Fruit fly (Drosophila melanogaster): ENCODE results near the gene Or85f.
A peak's percentile ranks its signal among the peaks of the same experiment; 100 is the strongest.

The Or85f gene

dm6 chr3R:9419300-9419652 lies 21.3 kb downstream of the Or85f start:
- TF ChIP-seq Snoo (tag; optimal IDR thresholded peaks at IDR 0.05) (no peak), fd96Ca (GFP tag; IDR thresholded peaks at IDR 0.05) (no peak), Ets98B (GFP tag; IDR thresholded peaks at IDR 0.05) (no peak), CG13204 (GFP tag; optimal IDR thresholded peaks at IDR 0.05) (peak; percentile 8), CG4496 (GFP tag; IDR thresholded peaks at IDR 0.05) (no peak), CG10348 (GFP tag; IDR thresholded peaks at IDR 0.05) (no peak), CG32121 (GFP tag; IDR thresholded peaks at IDR 0.05) (no peak), Pif1B (GFP tag; optimal IDR thresholded peaks at IDR 0.05) (peak; percentile 2), CG9948 (tag; optimal IDR thresholded peaks at IDR 0.05) (no peak), Pif1A (GFP tag; optimal IDR thresholded peaks at IDR 0.05) (peak; percentile 34), CG17806 (tag; optimal IDR thresholded peaks at IDR 0.05) (no peak)

dm6 chr3R:9420439-9421234 lies 22.6 kb downstream of the Or85f start:
- TF ChIP-seq Snoo (tag; optimal IDR thresholded peaks at IDR 0.05) (no peak), CG4496 (GFP tag; IDR thresholded peaks at IDR 0.05) (peak; percentile 81), CG9948 (tag; optimal IDR thresholded peaks at IDR 0.05) (peak; percentile 33), CG8301 (tag; optimal IDR thresholded peaks at IDR 0.05) (peak; percentile 46), fd96Ca (GFP tag; IDR thresholded peaks at IDR 0.05) (peak; percentile 76), CG8159 (tag; optimal IDR thresholded peaks at IDR 0.05) (peak; percentile 46), CG32121 (GFP tag; IDR thresholded peaks at IDR 0.05) (peak; percentile 76), rn (GFP tag; IDR thresholded peaks at IDR 0.05) (no peak), gl (tag; optimal IDR thresholded peaks at IDR 0.05) (no peak), CG17806 (tag; optimal IDR thresholded peaks at IDR 0.05) (peak; percentile 12), CG15710 (tag; optimal IDR thresholded peaks at IDR 0.05) (no peak), Ets98B (GFP tag; IDR thresholded peaks at IDR 0.05) (peak; percentile 65; the same call in 1 of the 2 replicates), CG14655 (GFP tag; optimal IDR thresholded peaks at IDR 0.05) (peak; percentile 46), Pif1B (GFP tag; optimal IDR thresholded peaks at IDR 0.05) (peak; percentile 2), Pif1A (GFP tag; optimal IDR thresholded peaks at IDR 0.05) (no peak), D1 (tag; optimal IDR thresholded peaks at IDR 0.05) (no peak), CG10348 (GFP tag; IDR thresholded peaks at IDR 0.05) (peak; percentile 50; the same call in 1 of the 2 replicates)

- TF ChIP-seq CG12605 (GFP tag; IDR thresholded peaks at IDR 0.05) (no peak), CG10348 (GFP tag; IDR thresholded peaks at IDR 0.05) (no peak), CG15710 (tag; optimal IDR thresholded peaks at IDR 0.05) (no peak), Ets98B (GFP tag; IDR thresholded peaks at IDR 0.05) (no peak), CG34367 (tag; optimal IDR thresholded peaks at IDR 0.05) (no peak), CG9948 (tag; optimal IDR thresholded peaks at IDR 0.05) (no peak), CG17806 (tag; optimal IDR thresholded peaks at IDR 0.05) (no peak), fd96Ca (GFP tag; IDR thresholded peaks at IDR 0.05) (no peak), CG8159 (tag; optimal IDR thresholded peaks at IDR 0.05) (no peak), CG8301 (tag; optimal IDR thresholded peaks at IDR 0.05) (no peak), CG13204 (GFP tag; optimal IDR thresholded peaks at IDR 0.05) (no peak), D1 (tag; optimal IDR thresholded peaks at IDR 0.05) (no peak)
Observed at dm6 chr3R:9422338-9422737, 24.3 kb downstream of the Or85f start.

- no peak for TF ChIP-seq CG12605 (GFP tag; IDR thresholded peaks at IDR 0.05)
- TF ChIP-seq rn (GFP tag; IDR thresholded peaks at IDR 0.05) = no peak
- TF ChIP-seq CG32121 (GFP tag; IDR thresholded peaks at IDR 0.05) = 0 out of 2 replicates have a peak, but pooled peaks have one; percentile 32
- TF ChIP-seq fd96Ca (GFP tag; IDR thresholded peaks at IDR 0.05) = 0 out of 3 replicates have a peak, but pooled peaks have one; percentile 9
- TF ChIP-seq Snoo (tag; optimal IDR thresholded peaks at IDR 0.05) = no peak
- TF ChIP-seq CG4496 (GFP tag; IDR thresholded peaks at IDR 0.05) = no peak
- TF ChIP-seq CG34367 (tag; optimal IDR thresholded peaks at IDR 0.05) = no peak
- no peak for TF ChIP-seq D1 (tag; optimal IDR thresholded peaks at IDR 0.05)
- no peak for TF ChIP-seq CG8159 (tag; optimal IDR thresholded peaks at IDR 0.05)
- no peak for TF ChIP-seq CG13204 (GFP tag; optimal IDR thresholded peaks at IDR 0.05)
- TF ChIP-seq CG15710 (tag; optimal IDR thresholded peaks at IDR 0.05) = no peak
Observed at dm6 chr3R:9424061-9424665, 26.2 kb downstream of the Or85f start.

dm6 chr3R:9427328-9427727 lies 29.3 kb downstream of the Or85f start:
- TF ChIP-seq Ets98B (GFP tag; IDR thresholded peaks at IDR 0.05) (no peak), fd96Ca (GFP tag; IDR thresholded peaks at IDR 0.05) (no peak), Pif1B (GFP tag; optimal IDR thresholded peaks at IDR 0.05) (no peak), CG9948 (tag; optimal IDR thresholded peaks at IDR 0.05) (no peak), CG13204 (GFP tag; optimal IDR thresholded peaks at IDR 0.05) (no peak), CG34367 (tag; optimal IDR thresholded peaks at IDR 0.05) (no peak), CG14655 (GFP tag; optimal IDR thresholded peaks at IDR 0.05) (no peak), gl (tag; optimal IDR thresholded peaks at IDR 0.05) (no peak), Snoo (tag; optimal IDR thresholded peaks at IDR 0.05) (no peak), CG17806 (tag; optimal IDR thresholded peaks at IDR 0.05) (no peak), CG32121 (GFP tag; IDR thresholded peaks at IDR 0.05) (no peak), CG8159 (tag; optimal IDR thresholded peaks at IDR 0.05) (no peak), CG8301 (tag; optimal IDR thresholded peaks at IDR 0.05) (no peak), EcR (GFP tag; optimal IDR thresholded peaks at IDR 0.05) (no peak), CG15710 (tag; optimal IDR thresholded peaks at IDR 0.05) (no peak), rn (GFP tag; IDR thresholded peaks at IDR 0.05) (no peak)

Measured in whole organism, pupa.